Worm (Caenorhabditis elegans): ENCODE results near the gene M03A8.3.
A peak's percentile ranks its signal among the peaks of the same experiment; 100 is the strongest.

Gene M03A8.3

DNA sequence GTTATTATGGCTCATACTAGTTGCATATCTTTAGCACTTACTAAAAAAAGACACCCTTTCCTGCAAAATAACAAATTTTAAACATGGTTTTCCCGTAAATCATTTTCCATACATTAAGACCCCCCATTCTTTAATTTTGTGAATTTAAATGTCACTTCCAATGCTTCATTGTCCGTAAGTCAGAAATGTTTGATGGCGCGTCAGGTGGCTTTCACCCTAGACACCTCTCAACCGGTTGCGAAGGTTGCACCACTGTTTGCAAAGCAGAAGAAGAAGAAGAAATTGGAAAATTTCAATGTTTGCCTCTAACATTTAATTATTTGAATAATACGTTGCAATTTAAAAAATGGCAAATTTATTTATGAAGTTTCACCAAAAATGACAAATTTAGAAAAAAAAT, 1.7 kb downstream of the M03A8.3 start:
- TF ChIP-seq elt-2 (tag; optimal IDR thresholded peaks at IDR 0.05), result no peak
- TF ChIP-seq snu-23 (GFP tag; optimal IDR thresholded peaks at IDR 0.05), result no peak
- no peak for TF ChIP-seq lir-3 (tag; optimal IDR thresholded peaks at IDR 0.05; ENCODE audit: poor library complexity)
- TF ChIP-seq sptf-1 (tag; optimal IDR thresholded peaks at IDR 0.05), result no peak
- TF ChIP-seq aly-2 (tag; optimal IDR thresholded peaks at IDR 0.05), result no peak
- TF ChIP-seq alr-1 (tag; optimal IDR thresholded peaks at IDR 0.05; ENCODE audit: borderline replicate concordance), result no peak
- TF ChIP-seq lin-13 (GFP tag; optimal IDR thresholded peaks at IDR 0.05), result no peak
- TF ChIP-seq aha-1 (tag; optimal IDR thresholded peaks at IDR 0.05), result no peak
- TF ChIP-seq pax-3 (tag; optimal IDR thresholded peaks at IDR 0.05), result no peak
- no peak for TF ChIP-seq jun-1 (tag; optimal IDR thresholded peaks at IDR 0.05)
- TF ChIP-seq zip-4 (GFP tag; optimal IDR thresholded peaks at IDR 0.05), result no peak

DNA sequence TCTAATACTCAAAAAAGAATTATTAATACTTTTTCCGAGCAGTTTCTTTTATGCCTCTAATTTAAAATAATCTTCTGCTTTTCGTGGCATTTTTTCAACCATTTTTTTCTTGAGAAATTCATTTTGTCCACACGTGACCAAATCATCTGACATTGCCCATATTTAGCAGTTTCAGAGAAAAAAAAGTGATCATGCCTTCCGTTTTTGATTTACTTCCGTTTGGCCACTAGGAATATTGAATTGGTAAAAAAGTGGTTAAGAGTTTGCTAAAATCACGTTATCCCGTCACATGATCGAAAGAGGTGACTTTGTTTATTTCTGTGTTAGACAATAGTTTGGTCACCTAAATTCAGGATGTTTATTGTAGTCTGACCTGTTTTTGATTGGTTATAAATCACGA, 4.6 kb downstream of the M03A8.3 start:
- TF ChIP-seq nhr-20 (tag; optimal IDR thresholded peaks at IDR 0.05) (peak; percentile 37), lin-35 (GFP tag; optimal IDR thresholded peaks at IDR 0.05) (peak in 1 of 2 experiments; percentile 25), nhr-47 (tag; optimal IDR thresholded peaks at IDR 0.05) (peak; percentile 51), mep-1 (tag; optimal IDR thresholded peaks at IDR 0.05) (peak; percentile 6), sox-4 (tag; optimal IDR thresholded peaks at IDR 0.05) (peak; percentile 7), Y116A8C.19 (tag; optimal IDR thresholded peaks at IDR 0.05; ENCODE audit: borderline replicate concordance) (no peak), unc-30 (tag; optimal IDR thresholded peaks at IDR 0.05) (no peak), efl-1 (optimal IDR thresholded peaks at IDR 0.05) (no peak), efl-1 (GFP tag; optimal IDR thresholded peaks at IDR 0.05 in 1 of 2) (peak in 1 of 2 experiments; percentile 91), jun-1 (tag; optimal IDR thresholded peaks at IDR 0.05) (no peak), pax-3 (tag; optimal IDR thresholded peaks at IDR 0.05) (peak; percentile 4), egl-13 (tag; optimal IDR thresholded peaks at IDR 0.05) (peak; percentile 12), fkh-8 (tag; optimal IDR thresholded peaks at IDR 0.05) (peak; percentile 71)

DNA sequence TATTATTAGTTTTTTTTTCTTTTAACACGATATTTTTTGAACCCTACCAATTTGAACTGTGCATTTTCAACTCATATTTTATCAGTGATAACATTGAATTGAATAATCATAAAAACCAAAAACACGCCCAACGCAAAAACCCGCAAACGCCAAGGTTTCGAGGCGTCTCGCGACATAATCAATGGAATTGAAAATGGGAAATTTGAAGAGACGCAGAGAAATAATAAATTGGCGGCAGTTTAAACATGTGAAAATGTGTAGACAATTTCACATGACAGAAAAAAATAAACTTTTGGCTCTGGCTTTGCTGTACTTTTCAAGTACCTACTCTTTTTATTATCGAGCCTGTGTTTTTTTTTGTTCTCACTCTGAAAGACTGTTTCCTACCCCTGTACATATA, 5.0 kb downstream of the M03A8.3 start:
- TF ChIP-seq nhr-47 (tag; optimal IDR thresholded peaks at IDR 0.05) (peak; percentile 59), snu-23 (GFP tag; optimal IDR thresholded peaks at IDR 0.05) (peak; percentile 73), lir-3 (tag; optimal IDR thresholded peaks at IDR 0.05; ENCODE audit: poor library complexity) (peak; percentile 39), nhr-84 (tag; optimal IDR thresholded peaks at IDR 0.05) (no peak), mdl-1 (tag; optimal IDR thresholded peaks at IDR 0.05) (peak in 1 of 2 experiments; percentile 71), ceh-63 (GFP tag; optimal IDR thresholded peaks at IDR 0.05) (no peak), nhr-71 (tag; optimal IDR thresholded peaks at IDR 0.05) (peak; percentile 83), mep-1 (tag; optimal IDR thresholded peaks at IDR 0.05) (peak; percentile 56), unc-30 (tag; optimal IDR thresholded peaks at IDR 0.05) (no peak), pag-3 (tag; optimal IDR thresholded peaks at IDR 0.05; ENCODE audit: borderline replicate concordance, insufficient read depth) (no peak), zag-1 (tag; optimal IDR thresholded peaks at IDR 0.05) (no peak), fkh-8 (tag; optimal IDR thresholded peaks at IDR 0.05) (no peak), alr-1 (tag; optimal IDR thresholded peaks at IDR 0.05; ENCODE audit: borderline replicate concordance) (no peak), sup-37 (GFP tag; optimal IDR thresholded peaks at IDR 0.05) (no peak), fkh-10 (GFP tag; optimal IDR thresholded peaks at IDR 0.05) (no peak), elt-2 (tag; optimal IDR thresholded peaks at IDR 0.05) (peak; percentile 75), lin-39 (tag; optimal IDR thresholded peaks at IDR 0.05) (peak; percentile 46), snpc-4 (tag; optimal IDR thresholded peaks at IDR 0.05) (no peak), nhr-85 (tag) (peak; percentile 75), unc-62 (GFP tag; optimal IDR thresholded peaks at IDR 0.05) (no peak), lin-35 (GFP tag; optimal IDR thresholded peaks at IDR 0.05) (peak; percentile 94 to 96), ztf-11 (tag; optimal IDR thresholded peaks at IDR 0.05) (no peak), dsc-1 (tag; optimal IDR thresholded peaks at IDR 0.05) (peak; percentile 10), pax-3 (tag; optimal IDR thresholded peaks at IDR 0.05) (no peak), egl-27 (tag; optimal IDR thresholded peaks at IDR 0.05) (no peak), lin-13 (GFP tag; optimal IDR thresholded peaks at IDR 0.05) (peak; percentile 42), nhr-77 (tag; optimal IDR thresholded peaks at IDR 0.05) (peak; percentile 10), C04F5.9 (tag; optimal IDR thresholded peaks at IDR 0.05) (no peak), swsn-7 (tag; optimal IDR thresholded peaks at IDR 0.05) (peak; percentile 54), ceh-82 (tag; optimal IDR thresholded peaks at IDR 0.05) (peak; percentile 6 to 48 (median 28)), ces-1 (GFP tag; optimal IDR thresholded peaks at IDR 0.05) (no peak), lin-14 (GFP tag; optimal IDR thresholded peaks at IDR 0.05) (peak; percentile 72), isw-1 (GFP tag; IDR thresholded peaks at IDR 0.05) (peak; percentile 32; the same call in 1 of the 2 replicates), fos-1 (tag; optimal IDR thresholded peaks at IDR 0.05) (no peak), nhr-19 (GFP tag; conservative IDR thresholded peaks at IDR 0.05) (peak; percentile 59), ceh-8 (GFP tag; optimal IDR thresholded peaks at IDR 0.05) (no peak)
